Worm (Caenorhabditis elegans): ENCODE measurements around the gene tba-4.

DNA sequence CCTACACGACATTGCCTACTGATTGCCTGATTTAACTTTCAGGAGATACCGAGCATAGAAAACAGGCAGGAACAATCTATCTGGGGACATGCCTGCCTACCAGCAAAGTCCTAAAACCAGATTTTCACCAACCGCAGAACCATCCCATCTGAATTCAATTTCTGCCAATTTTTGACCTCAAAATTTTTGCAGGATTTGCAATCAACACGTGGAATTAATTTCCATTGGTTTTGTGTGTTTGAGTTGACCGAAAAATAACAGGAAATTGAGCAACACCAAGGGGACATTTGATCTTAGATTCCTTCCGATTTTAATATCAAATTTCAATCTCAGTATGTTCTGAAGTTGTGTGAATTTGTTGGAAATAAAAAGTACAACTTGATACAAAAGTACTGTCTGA is 19.5 kb upstream of the tba-4 start:
- TF ChIP-seq unc-62 (GFP tag; optimal IDR thresholded peaks at IDR 0.05) (no peak), ztf-11 (tag; optimal IDR thresholded peaks at IDR 0.05) (no peak), unc-39 (tag; optimal IDR thresholded peaks at IDR 0.05) (no peak), blmp-1 (tag; optimal IDR thresholded peaks at IDR 0.05) (no peak), lsy-2 (tag; optimal IDR thresholded peaks at IDR 0.05) (no peak), pha-4 (tag; optimal IDR thresholded peaks at IDR 0.05) (no peak), nhr-28 (tag; optimal IDR thresholded peaks at IDR 0.05) (no peak), sem-2 (GFP tag; optimal IDR thresholded peaks at IDR 0.05) (no peak), snpc-4 (tag; optimal IDR thresholded peaks at IDR 0.05) (no peak)
